Worm (Caenorhabditis elegans) whole organism, dauer: ENCODE data around the gene F18A11.3.

Experiments used
- unc-62 ChIP-seq: sonication (generic microtip); optimal IDR thresholded peaks from 2 replicates; lab custom pipeline; 2017; ENCODE audit warnings: missing biosample characterization, missing genetic modification reagents, missing genetic modification characterization

F18A11.3 gene

DNA sequence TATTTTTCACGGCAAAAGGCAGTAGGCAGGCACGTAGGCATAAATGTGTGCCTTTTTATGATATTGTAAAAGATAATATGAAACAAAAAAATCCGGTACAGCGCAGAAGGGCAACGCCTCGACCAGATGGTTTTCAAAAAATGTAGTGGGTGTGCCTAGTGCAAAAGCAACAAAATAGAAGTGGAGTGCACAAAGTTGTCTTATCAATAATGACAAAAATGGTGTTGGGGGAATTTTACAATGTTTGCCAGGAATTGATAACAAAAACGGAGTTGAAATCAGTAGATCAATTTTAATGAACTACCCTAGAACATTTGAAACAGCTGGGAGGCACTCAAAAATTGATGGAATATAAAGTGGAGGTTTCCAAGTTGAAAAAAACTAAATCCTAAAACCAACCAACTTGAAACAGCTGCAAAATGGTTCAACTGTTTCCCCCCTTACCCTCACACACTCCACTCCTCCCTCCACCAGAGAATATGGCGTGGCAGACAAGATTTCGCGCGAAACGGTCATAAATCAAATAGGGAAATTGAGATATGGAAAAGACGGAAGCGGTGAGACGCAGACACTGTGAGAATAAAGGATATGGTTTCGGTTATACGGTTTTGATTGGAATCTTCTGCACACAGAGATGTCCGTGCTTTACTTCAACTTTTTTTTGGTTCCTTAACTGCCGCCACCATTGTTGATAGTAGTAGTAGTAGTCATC lies 32.3 kb downstream of the F18A11.3 start:
- no peak for TF ChIP-seq unc-62 (GFP tag; lab: Kevin White, UChicago)

DNA sequence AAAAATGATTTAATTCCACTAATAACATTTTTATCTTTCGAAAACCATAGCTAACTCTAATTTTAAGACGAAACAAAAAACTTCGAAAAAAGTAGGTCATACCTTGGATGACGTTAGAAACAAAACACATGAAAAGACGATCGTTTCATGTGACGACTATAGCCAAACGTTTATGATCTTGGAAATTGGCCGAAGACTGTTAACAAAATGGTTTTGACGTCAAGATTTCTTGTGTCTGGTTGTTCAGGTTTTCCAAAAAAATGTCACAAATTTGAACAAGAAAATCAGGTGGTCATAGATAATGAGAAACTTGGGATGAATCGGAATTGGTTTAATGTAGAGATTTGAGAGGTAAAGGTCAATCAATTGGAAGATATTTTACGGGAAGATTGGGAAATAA lies 33.4 kb downstream of the F18A11.3 start:
- no peak for TF ChIP-seq unc-62 (GFP tag; lab: Kevin White, UChicago)

ce11 chrII:13000753-13001152 lies 35.9 kb downstream of the F18A11.3 start, which contains the start of gene Y38F1A.8:
Gene Y38F1A.8 (minus strand): TSS chrII:13000853.
- TF ChIP-seq unc-62 (GFP tag; lab: Kevin White, UChicago): no peak

DNA sequence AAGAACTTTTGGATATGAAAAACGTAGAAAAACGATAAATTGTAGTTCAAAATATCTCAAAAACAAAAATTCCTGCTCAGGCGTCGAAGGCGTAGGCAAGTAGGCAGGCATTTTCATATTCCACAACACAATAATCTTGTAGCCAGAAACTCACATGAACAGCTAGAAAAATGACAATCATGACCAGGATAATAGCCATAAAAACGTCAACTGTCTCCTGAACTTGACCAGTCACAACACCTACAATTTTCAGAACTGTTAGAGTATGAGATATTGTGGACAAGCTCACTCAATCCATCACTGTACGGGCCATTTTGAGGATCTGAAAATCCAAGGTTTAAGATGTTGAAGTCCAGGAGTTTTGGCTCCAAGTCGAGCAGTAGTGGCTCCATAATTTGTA lies 39.2 kb downstream of the F18A11.3 start, which contains the start of gene Y38F1A.7:
TSS of gene Y38F1A.7 (minus strand) at position 392 of the 400 bp plus-strand sequence.
- no peak for TF ChIP-seq unc-62 (GFP tag; lab: Kevin White, UChicago)

DNA sequence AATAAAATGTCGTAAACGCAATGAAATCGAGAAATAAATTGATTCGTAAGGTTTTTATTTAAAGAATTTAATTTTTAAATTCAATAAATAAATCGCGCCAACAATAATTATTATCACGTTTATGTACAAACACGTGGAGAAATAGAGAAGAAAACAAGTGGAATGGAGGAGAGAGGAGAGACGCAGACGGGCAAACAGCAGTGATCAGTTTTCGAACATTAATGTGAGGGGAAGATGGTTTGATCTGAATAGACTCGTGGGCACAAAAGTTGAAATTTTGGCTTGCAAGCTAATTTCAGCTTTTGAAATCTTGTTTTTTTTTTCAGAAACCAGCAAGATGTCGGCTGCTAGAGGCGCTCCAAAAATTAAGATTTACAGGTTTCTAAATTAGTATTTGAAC lies 40.4 kb downstream of the F18A11.3 start, which contains the start of gene hphd-1:
TSS of gene hphd-1 (minus strand) at position 323 of the 400 bp plus-strand sequence.
- no peak for TF ChIP-seq unc-62 (GFP tag; lab: Kevin White, UChicago)

DNA sequence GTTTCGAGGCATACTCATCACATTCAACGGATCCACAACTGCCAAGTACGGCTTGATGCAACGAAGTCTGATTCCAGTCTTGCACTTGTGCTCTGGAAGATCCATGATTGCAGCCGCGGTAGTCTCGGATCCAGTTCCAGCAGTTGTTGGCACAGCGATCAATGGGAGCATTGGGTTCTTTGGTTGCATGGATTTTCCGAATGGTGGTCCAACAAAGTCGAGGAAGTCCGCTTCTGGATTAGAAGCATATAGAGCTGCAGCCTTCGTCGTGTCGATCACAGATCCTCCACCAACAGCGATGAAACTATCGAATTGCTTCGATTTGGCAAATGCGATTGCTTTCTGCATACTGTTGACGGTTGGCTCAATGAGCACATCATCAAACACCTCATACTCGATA lies 41.3 kb downstream of the F18A11.3 start:
- no peak for TF ChIP-seq unc-62 (GFP tag; lab: Kevin White, UChicago)

DNA sequence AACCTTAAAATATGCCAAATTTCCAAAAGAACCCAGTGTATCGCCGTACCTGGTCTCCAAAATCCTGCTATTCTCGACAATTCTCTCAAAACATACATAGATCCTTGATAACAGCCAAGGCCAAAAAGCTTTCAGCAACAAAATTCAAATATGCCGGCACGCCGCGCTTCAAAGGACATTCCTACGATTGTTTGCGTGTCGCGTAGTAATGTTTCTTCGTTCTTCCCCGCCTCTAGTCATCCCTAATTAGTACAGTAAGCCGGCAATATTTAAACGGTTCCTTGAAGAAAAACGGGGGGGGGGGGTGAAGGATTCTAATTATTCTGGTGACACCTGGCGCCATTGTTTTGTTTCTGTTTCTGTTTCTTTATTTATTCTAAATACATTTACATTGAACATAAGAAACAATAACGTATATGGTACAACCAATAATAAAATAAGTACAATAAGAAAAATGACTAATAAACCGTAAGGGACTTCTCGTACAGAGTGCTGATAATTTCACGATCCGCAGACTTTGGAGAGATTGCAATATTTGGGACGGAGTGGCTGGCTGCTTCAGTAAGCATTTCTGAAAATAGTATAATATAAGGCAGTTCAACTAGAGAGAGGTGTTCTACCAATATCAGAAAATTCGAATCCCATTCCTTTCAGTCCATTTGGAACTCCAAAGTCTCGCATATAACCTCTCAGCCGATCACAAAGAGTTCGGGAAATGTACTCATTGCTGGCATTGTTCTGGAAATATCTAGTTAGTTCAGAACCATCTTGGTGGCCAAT lies 42.4 kb downstream of the F18A11.3 start:
- no peak for TF ChIP-seq unc-62 (GFP tag; lab: Kevin White, UChicago)

ce11 chrII:12992980-12993379 lies 43.7 kb downstream of the F18A11.3 start:
- no peak for TF ChIP-seq unc-62 (GFP tag; lab: Kevin White, UChicago)

DNA sequence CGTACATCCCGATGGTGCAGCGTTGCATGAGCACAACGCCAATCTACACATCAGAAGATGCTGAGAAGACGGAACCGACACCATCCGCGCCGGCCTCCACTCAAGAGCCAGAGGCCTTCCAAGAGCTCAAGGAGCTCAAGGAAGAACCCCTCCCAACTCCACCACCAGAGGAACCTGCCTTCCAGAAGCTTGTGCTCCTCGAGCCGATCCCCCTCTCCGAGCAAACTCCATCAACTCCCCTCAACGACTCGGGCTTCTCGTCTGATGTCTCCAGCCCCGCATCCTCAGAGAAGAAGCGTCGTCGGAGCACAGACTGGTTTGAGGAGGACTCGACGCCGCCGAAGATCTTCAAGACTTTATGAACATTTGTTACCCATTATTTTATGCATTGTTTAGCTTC lies 44.4 kb downstream of the F18A11.3 start:
- TF ChIP-seq unc-62 (GFP tag; lab: Kevin White, UChicago): no peak

DNA sequence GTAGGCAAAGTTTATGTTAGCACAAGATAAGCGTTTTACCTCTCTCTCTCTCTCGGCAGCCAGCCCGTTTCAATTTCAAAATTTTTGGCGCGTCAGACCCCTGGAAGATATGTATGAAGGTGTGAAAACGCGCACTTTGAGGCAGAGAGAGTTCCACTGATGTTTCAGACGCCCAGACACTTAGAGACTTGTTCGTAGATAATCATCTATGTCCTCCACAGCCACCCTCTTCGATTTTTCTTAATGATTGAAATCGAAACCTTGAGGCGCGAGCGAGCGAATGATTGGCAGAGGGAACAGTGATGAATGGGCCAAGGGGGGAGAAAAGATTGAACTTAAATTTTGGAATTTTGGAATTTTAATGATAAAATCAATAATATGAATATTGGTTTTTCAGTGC lies 45.0 kb downstream of the F18A11.3 start:
- no peak for TF ChIP-seq unc-62 (GFP tag; lab: Kevin White, UChicago)

DNA sequence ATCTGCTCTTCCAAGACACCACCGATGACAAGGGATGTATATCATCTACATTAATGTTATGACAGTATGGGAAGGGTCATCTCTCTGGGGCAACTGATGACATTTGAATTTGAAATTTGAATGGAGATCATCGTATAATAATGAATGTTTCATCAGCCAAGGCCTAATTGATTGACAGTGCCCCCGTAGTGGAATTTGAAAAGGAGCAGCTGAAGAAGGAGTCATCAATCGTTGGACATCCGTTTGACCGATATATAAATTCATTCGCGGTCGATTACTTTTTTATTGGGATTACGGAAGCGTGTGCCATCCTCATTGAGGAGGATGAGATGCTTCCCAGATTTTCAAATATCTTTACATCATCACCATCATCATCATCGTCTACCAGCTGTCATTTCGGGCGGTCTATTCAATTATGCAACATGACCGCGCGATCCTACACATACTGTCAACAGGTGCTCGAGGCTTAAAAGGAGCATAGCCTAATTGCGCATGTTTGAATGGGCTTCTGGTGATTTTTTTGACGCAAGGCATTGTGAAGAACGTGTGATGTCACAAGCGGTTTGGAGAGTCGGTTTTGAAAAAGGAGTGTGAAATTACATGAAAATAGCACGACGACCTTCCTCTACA lies 45.6 kb downstream of the F18A11.3 start:
- no peak for TF ChIP-seq unc-62 (GFP tag; lab: Kevin White, UChicago)

DNA sequence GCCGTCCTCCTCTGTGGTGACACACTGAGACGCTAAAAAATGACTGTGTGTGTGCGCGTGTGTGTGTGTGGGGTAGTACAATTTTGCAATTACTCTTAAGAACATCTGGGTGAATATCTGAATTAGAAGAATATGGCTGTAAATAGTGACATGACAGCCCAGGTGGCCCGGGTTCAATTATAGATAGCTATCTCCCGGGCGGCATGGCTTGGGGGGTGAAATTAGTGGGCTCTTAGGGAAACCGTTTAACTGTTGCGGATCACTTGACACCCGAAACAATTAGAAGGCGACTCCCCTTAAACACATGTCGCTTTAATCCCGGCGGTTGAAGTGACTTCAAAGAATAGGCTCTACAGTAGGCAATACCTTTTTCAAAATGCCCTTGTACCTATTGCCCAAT lies 46.5 kb downstream of the F18A11.3 start:
- no peak for TF ChIP-seq unc-62 (GFP tag; lab: Kevin White, UChicago)

ce11 chrII:12987799-12988198 lies 48.8 kb downstream of the F18A11.3 start:
- TF ChIP-seq unc-62 (GFP tag; lab: Kevin White, UChicago): no peak
